Fruit fly (Drosophila melanogaster) whole organism, wandering third instar larva: ENCODE measurements around the gene Or94a.

Experiments used
- CG32264 ChIP-seq: fragments of 200-800 bp; sonication (Bioruptor generic); optimal IDR thresholded peaks from 2 replicates; lab custom pipeline; 2016; ENCODE audit warnings: missing biosample characterization, missing genetic modification characterization
- CG9705 ChIP-seq: fragments of 200-800 bp; sonication (Bioruptor generic); optimal IDR thresholded peaks from 2 replicates; lab custom pipeline; 2018; ENCODE audit warnings: missing biosample characterization, mild to moderate bottlenecking, missing genetic modification characterization
- Dfd ChIP-seq: fragments of >200 bp; optimal IDR thresholded peaks from 2 replicates; lab custom pipeline; 2017; ENCODE audit warnings: missing biosample characterization, missing genetic modification characterization
- Dif ChIP-seq: fragments of 200-275, 200-300 bp; sonication (Bioruptor generic); optimal IDR thresholded peaks from 2 replicates; lab custom pipeline; 2018; ENCODE audit warnings: missing biosample characterization, missing genetic modification characterization; ENCODE audit not compliant: partially characterized antibody
- GATAd ChIP-seq: sonication (Bioruptor generic); optimal IDR thresholded peaks from 2 replicates; lab custom pipeline; 2016; ENCODE audit warnings: missing biosample characterization, missing genetic modification characterization
- HLH106 ChIP-seq: fragments of 200-800 bp; optimal IDR thresholded peaks from 3 replicates; lab custom pipeline; 2019; ENCODE audit warnings: missing biosample characterization, mild to moderate bottlenecking, missing genetic modification characterization, moderate library complexity
- Hnf4 ChIP-seq: fragments of 200-800 bp; sonication (Bioruptor generic); optimal IDR thresholded peaks from 2 replicates; lab custom pipeline; 2016; ENCODE audit warnings: missing biosample characterization, mild to moderate bottlenecking, missing genetic modification characterization
- Hr78 ChIP-seq: fragments of >200 bp; optimal IDR thresholded peaks from 2 replicates; lab custom pipeline; 2017; ENCODE audit warnings: missing biosample characterization, missing genetic modification characterization
- Hr83 ChIP-seq: fragments of 200-300 bp; sonication (Bioruptor generic); optimal IDR thresholded peaks from 2 replicates; lab custom pipeline; 2016; ENCODE audit warnings: missing biosample characterization, mild to moderate bottlenecking, missing genetic modification characterization, moderate library complexity; ENCODE audit not compliant: poor library complexity, severe bottlenecking
- Jra ChIP-seq: sonication (Bioruptor generic); optimal IDR thresholded peaks from 2 replicates; lab custom pipeline; 2016; ENCODE audit warnings: missing biosample characterization, missing genetic modification characterization
- Mio ChIP-seq: sonication (Bioruptor generic); optimal IDR thresholded peaks from 2 replicates; lab custom pipeline; 2016; ENCODE audit warnings: missing biosample characterization, missing genetic modification characterization
- Myc ChIP-seq: fragments of >200 bp; optimal IDR thresholded peaks from 2 replicates; lab custom pipeline; 2017
- N ChIP-seq: fragments of >200 bp; optimal IDR thresholded peaks from 2 replicates; lab custom pipeline; 2018; ENCODE audit warnings: missing biosample characterization, missing external identifiers, missing genetic modification characterization
- OdsH ChIP-seq: fragments of 200-800 bp; sonication (Bioruptor generic); optimal IDR thresholded peaks from 2 replicates; lab custom pipeline; 2016; ENCODE audit warnings: missing biosample characterization, mild to moderate bottlenecking, missing genetic modification characterization
- Rel ChIP-seq, 2 experiments: fragments of 200-800 bp; sonication (Bioruptor generic) in 1 of 2; optimal IDR thresholded peaks; 2 replicates in 1 of 2; 3 replicates in 1 of 2; lab custom pipeline; 2016 to 2019; ENCODE audit warnings: mild to moderate bottlenecking in 2 of 2, missing biosample characterization in 2 of 2, missing genetic modification characterization in 2 of 2, moderate library complexity in 1 of 2
- Sp1 ChIP-seq: fragments of 200-800 bp; sonication (Bioruptor generic); optimal IDR thresholded peaks from 3 replicates; lab custom pipeline; 2019; ENCODE audit warnings: missing biosample characterization, mild to moderate bottlenecking, missing genetic modification characterization, moderate library complexity
- Vsx2 ChIP-seq: fragments of 200-300, 225-300 bp; sonication (Bioruptor generic); optimal IDR thresholded peaks from 2 replicates; lab custom pipeline; 2018; ENCODE audit warnings: missing biosample characterization, missing genetic modification characterization; ENCODE audit not compliant: partially characterized antibody
- br ChIP-seq: fragments of 200-800 bp; sonication (Bioruptor generic); optimal IDR thresholded peaks from 2 replicates; lab custom pipeline; 2016; ENCODE audit warnings: missing biosample characterization, missing genetic modification characterization
- brk ChIP-seq: fragments of 200-800 bp; sonication (Bioruptor generic); optimal IDR thresholded peaks from 2 replicates; lab custom pipeline; 2016; ENCODE audit warnings: missing biosample characterization, mild to moderate bottlenecking, missing genetic modification characterization
- dl ChIP-seq, 2 experiments: fragments of 175-275, 200-275 bp in 1 of 2; fragments of 200-275 bp in 1 of 2; sonication (Bioruptor generic); optimal IDR thresholded peaks; lab custom pipeline; 2018; ENCODE audit warnings: mild to moderate bottlenecking in 2 of 2, missing biosample characterization in 2 of 2, missing genetic modification characterization in 2 of 2, moderate library complexity in 2 of 2; ENCODE audit not compliant: partially characterized antibody in 2 of 2, insufficient read depth in 1 of 2
- dmrt93B ChIP-seq: fragments of 200-800 bp; sonication (Bioruptor generic); optimal IDR thresholded peaks from 2 replicates; lab custom pipeline; 2018; ENCODE audit warnings: missing biosample characterization, mild to moderate bottlenecking, missing genetic modification characterization
- dsf ChIP-seq: sonication (Bioruptor generic); optimal IDR thresholded peaks from 2 replicates; lab custom pipeline; 2016; ENCODE audit warnings: missing biosample characterization, missing genetic modification characterization, borderline replicate concordance
- foxo ChIP-seq, 2 experiments: fragments of 200-800 bp; sonication (Bioruptor generic); optimal IDR thresholded peaks; 2 replicates in 1 of 2; 3 replicates in 1 of 2; lab custom pipeline; 2016 to 2017; ENCODE audit warnings: missing biosample characterization in 2 of 2, missing genetic modification characterization in 2 of 2
- fru ChIP-seq: fragments of 200-800 bp; sonication (Bioruptor generic); optimal IDR thresholded peaks from 3 replicates; lab custom pipeline; 2016; ENCODE audit warnings: missing biosample characterization, mild to moderate bottlenecking, missing genetic modification characterization
- jim ChIP-seq: fragments of 175-275, 200-325 bp; sonication (Bioruptor generic); optimal IDR thresholded peaks from 2 replicates; lab custom pipeline; 2016; ENCODE audit warnings: missing biosample characterization, mild to moderate bottlenecking, missing genetic modification characterization
- pan ChIP-seq: fragments of >200 bp; optimal IDR thresholded peaks from 2 replicates; lab custom pipeline; 2017
- psq ChIP-seq: fragments of 200-800 bp; sonication (Bioruptor generic); optimal IDR thresholded peaks from 3 replicates; lab custom pipeline; 2017; ENCODE audit warnings: missing biosample characterization, mild to moderate bottlenecking, missing genetic modification characterization, moderate library complexity
- rgr ChIP-seq: fragments of 200-800 bp; sonication (Bioruptor generic); optimal IDR thresholded peaks from 3 replicates; lab custom pipeline; 2016; ENCODE audit warnings: missing biosample characterization, mild to moderate bottlenecking, missing genetic modification characterization
- sage ChIP-seq: fragments of 200-800 bp; sonication (Bioruptor generic); optimal IDR thresholded peaks from 2 replicates; lab custom pipeline; 2016; ENCODE audit warnings: missing biosample characterization, mild to moderate bottlenecking, missing genetic modification characterization
- sv ChIP-seq: fragments of 200-800 bp; sonication (Bioruptor generic); optimal IDR thresholded peaks from 3 replicates; lab custom pipeline; 2016; ENCODE audit warnings: missing biosample characterization, missing genetic modification characterization
- tai ChIP-seq: sonication (Bioruptor generic); optimal IDR thresholded peaks from 2 replicates; lab custom pipeline; 2016; ENCODE audit warnings: missing biosample characterization, missing genetic modification characterization
- woc ChIP-seq: sonication (Bioruptor generic); optimal IDR thresholded peaks from 2 replicates; lab custom pipeline; 2016; ENCODE audit warnings: missing biosample characterization, mild to moderate bottlenecking, missing genetic modification characterization

Or94a gene

dm6 chr3R:23028506-23028905 is 41.4 kb downstream of the Or94a start:
- no peak for TF ChIP-seq dl (GFP tag; optimal IDR thresholded peaks at IDR 0.05; lab: Kevin White, UChicago; ENCODE audit: insufficient read depth in 1 of 2, partially characterized antibody in 2 of 2)
- TF ChIP-seq sv (GFP tag; lab: Kevin White, UChicago), result peak; percentile 25
- no peak for TF ChIP-seq dsf (GFP tag; lab: Kevin White, UChicago)
- TF ChIP-seq jim (GFP tag; lab: Kevin White, UChicago), result no peak
- no peak for TF ChIP-seq sage (GFP tag; lab: Kevin White, UChicago)
- TF ChIP-seq Sp1 (GFP tag; lab: Kevin White, UChicago), result no peak

- TF ChIP-seq pan (lab: Kevin White, UChicago) (no peak), Hr83 (GFP tag; lab: Kevin White, UChicago) (no peak), rgr (GFP tag; lab: Kevin White, UChicago) (no peak), Dfd (no peak), CG32264 (GFP tag; lab: Kevin White, UChicago) (no peak), dl (GFP tag; optimal IDR thresholded peaks at IDR 0.05; lab: Kevin White, UChicago; ENCODE audit: insufficient read depth in 1 of 2, partially characterized antibody in 2 of 2) (no peak), Hnf4 (no peak), tai (GFP tag; lab: Kevin White, UChicago) (no peak), Rel (GFP tag; optimal IDR thresholded peaks at IDR 0.05; lab: Kevin White, UChicago) (no peak), Rel (tag; optimal IDR thresholded peaks at IDR 0.05; lab: Kevin White, UChicago) (no peak), psq (GFP tag; lab: Kevin White, UChicago) (no peak), br (no peak), GATAd (no peak), OdsH (GFP tag; lab: Kevin White, UChicago) (no peak), Vsx2 (GFP tag; lab: Kevin White, UChicago) (no peak), brk (GFP tag; lab: Kevin White, UChicago) (no peak), dsf (GFP tag; lab: Kevin White, UChicago) (no peak), Jra (no peak), dmrt93B (GFP tag; lab: Kevin White, UChicago) (no peak)
Measured at dm6 chr3R:23030900-23031299, 43.8 kb downstream of the Or94a start.

- no peak for TF ChIP-seq sage (GFP tag; lab: Kevin White, UChicago)
- no peak for TF ChIP-seq N (GFP tag; lab: Kevin White, UChicago)
- TF ChIP-seq tai (GFP tag; lab: Kevin White, UChicago), result no peak
- TF ChIP-seq Vsx2 (GFP tag; lab: Kevin White, UChicago), result no peak
- TF ChIP-seq rgr (GFP tag; lab: Kevin White, UChicago), result no peak
- no peak for TF ChIP-seq woc (GFP tag; lab: Kevin White, UChicago)
- TF ChIP-seq GATAd, result no peak
- no peak for TF ChIP-seq Dif (GFP tag; lab: Kevin White, UChicago)
- TF ChIP-seq foxo (GFP tag; optimal IDR thresholded peaks at IDR 0.05; lab: Kevin White, UChicago), result no peak
- TF ChIP-seq Mio (GFP tag; lab: Kevin White, UChicago), result no peak
- no peak for TF ChIP-seq psq (GFP tag; lab: Kevin White, UChicago)
- no peak for TF ChIP-seq Hnf4
- TF ChIP-seq OdsH (GFP tag; lab: Kevin White, UChicago), result no peak
- TF ChIP-seq dsf (GFP tag; lab: Kevin White, UChicago), result no peak
- TF ChIP-seq pan (lab: Kevin White, UChicago), result no peak
Measured at dm6 chr3R:23035463-23035862, 48.4 kb downstream of the Or94a start, which contains the start of gene CG13833. TSS of gene CG13833 (minus strand) at chr3R:23035563.

dm6 chr3R:23036321-23036720 is 49.2 kb downstream of the Or94a start:
- TF ChIP-seq tai (GFP tag; lab: Kevin White, UChicago), result no peak

- TF ChIP-seq CG9705 (GFP tag; lab: Kevin White, UChicago) (no peak), woc (GFP tag; lab: Kevin White, UChicago) (no peak), foxo (GFP tag; optimal IDR thresholded peaks at IDR 0.05; lab: Kevin White, UChicago) (no peak), Dif (GFP tag; lab: Kevin White, UChicago) (no peak), jim (GFP tag; lab: Kevin White, UChicago) (no peak), N (GFP tag; lab: Kevin White, UChicago) (no peak), Hr78 (GFP tag; lab: Kevin White, UChicago) (no peak), Hnf4 (no peak), fru (GFP tag; lab: Kevin White, UChicago) (no peak), Myc (lab: Kevin White, UChicago) (no peak), rgr (GFP tag; lab: Kevin White, UChicago) (no peak), Jra (no peak), HLH106 (tag; lab: Kevin White, UChicago) (no peak), br (no peak), psq (GFP tag; lab: Kevin White, UChicago) (no peak), dl (GFP tag; optimal IDR thresholded peaks at IDR 0.05; lab: Kevin White, UChicago; ENCODE audit: insufficient read depth in 1 of 2, partially characterized antibody in 2 of 2) (no peak)
Measured at dm6 chr3R:23038062-23038461, 51.0 kb downstream of the Or94a start.
